Worm (Caenorhabditis elegans) whole organism, L4/young adult: ENCODE measurements around the gene nhr-253.

Experiments
- W03F9.2 ChIP-seq: fragments of 150-350 bp; optimal IDR thresholded peaks from 2 replicates; lab custom pipeline; 2014; ENCODE audit warnings: missing biosample characterization, missing genetic modification characterization
- dao-5 ChIP-seq: sonication (generic microtip); optimal IDR thresholded peaks from 2 replicates; lab custom pipeline; 2016; ENCODE audit warnings: missing genotype, missing genetic modification characterization, moderate library complexity, missing compliant biosample characterization

ce11 chrV:418432-418831 lies 22.0 kb downstream of the nhr-253 start, which contains the start of gene Y39D8A.1:
- TF ChIP-seq dao-5 (tag; lab: Kevin White, UChicago) (no peak), W03F9.2 (tag; lab: Kevin White, UChicago) (no peak)
